Fruit fly (Drosophila melanogaster) whole organism, prepupa: ENCODE results near the gene Crys.

Source experiments
- CG1621 ChIP-seq: fragments of 200-800 bp; sonication (Bioruptor generic); optimal IDR thresholded peaks from 3 replicates; lab custom pipeline; 2018; ENCODE audit warnings: missing biosample characterization, mild to moderate bottlenecking, missing genetic modification characterization
- Lpt ChIP-seq: fragments of 200-800 bp; sonication (Bioruptor generic); optimal IDR thresholded peaks from 3 replicates; lab custom pipeline; 2016; ENCODE audit warnings: missing biosample characterization, missing genetic modification characterization
- OdsH ChIP-seq: fragments of 200-800 bp; sonication (Bioruptor generic); optimal IDR thresholded peaks from 3 replicates; lab custom pipeline; 2016; ENCODE audit warnings: missing biosample characterization, missing genetic modification characterization
- fkh ChIP-seq: fragments of 200-800 bp; sonication (Bioruptor generic); optimal IDR thresholded peaks from 3 replicates; lab custom pipeline; 2017; ENCODE audit warnings: missing biosample characterization, mild to moderate bottlenecking, missing genetic modification characterization, moderate library complexity
- salr ChIP-seq, 2 experiments: fragments of 200-800 bp; sonication (Bioruptor generic); optimal IDR thresholded peaks; 3 replicates each; lab custom pipeline; 2016 to 2018; ENCODE audit warnings: missing biosample characterization in 2 of 2, missing genetic modification characterization in 2 of 2, mild to moderate bottlenecking in 1 of 2

DNA sequence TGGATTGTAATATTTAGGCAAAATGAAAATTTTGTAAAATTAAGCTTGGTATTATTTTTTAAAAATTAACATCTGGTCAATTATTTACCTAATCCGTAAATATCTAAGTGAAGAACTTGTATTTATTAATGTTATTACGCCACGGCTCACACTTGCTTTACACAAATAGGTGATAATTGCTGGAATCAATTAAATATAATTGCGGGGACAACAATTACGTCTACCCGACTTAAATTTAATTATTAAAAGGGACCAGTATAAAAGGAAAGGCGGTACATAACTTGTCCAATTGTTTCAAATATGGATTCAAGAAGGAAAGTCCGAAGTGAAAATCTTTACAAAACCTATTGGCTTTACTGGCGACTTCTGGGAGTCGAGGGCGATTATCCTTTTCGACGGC lies 9.7 kb upstream of the Crys start, which contains the start of gene Or33a:
- TF ChIP-seq fkh (GFP tag; lab: Kevin White, UChicago): no peak
- no peak for TF ChIP-seq Lpt (GFP tag; lab: Kevin White, UChicago)
- no peak for TF ChIP-seq OdsH (GFP tag; lab: Kevin White, UChicago)
- no peak for TF ChIP-seq salr (GFP tag; optimal IDR thresholded peaks at IDR 0.05; lab: Kevin White, UChicago)
- no peak for TF ChIP-seq CG1621 (tag; lab: Kevin White, UChicago)
